Fruit fly (Drosophila melanogaster): ENCODE results near the gene Sry-beta.

Sry-beta gene

dm6 chr3R:30056592-30057135, 17.1 kb downstream of the Sry-beta start, which contains the start of the genes CG7950 and Rpp14a (continued):
- TF ChIP-seq CG14860 (GFP tag; IDR thresholded peaks at IDR 0.05; ENCODE audit: partially characterized antibody) (no peak), emc (GFP tag; optimal IDR thresholded peaks at IDR 0.05) (no peak), Ssrp (tag; optimal IDR thresholded peaks at IDR 0.05) (peak; percentile 74), CoRest (tag; optimal IDR thresholded peaks at IDR 0.05) (peak; percentile 81), CG2129 (GFP tag; IDR thresholded peaks at IDR 0.05; ENCODE audit: partially characterized antibody) (no peak), CG1647 (GFP tag; optimal IDR thresholded peaks at IDR 0.05) (no peak), D (optimal IDR thresholded peaks at IDR 0.05) (no peak), D (GFP tag; optimal IDR thresholded peaks at IDR 0.05) (no peak), CG5180 (GFP tag; optimal IDR thresholded peaks at IDR 0.05) (no peak), twi (tag; optimal IDR thresholded peaks at IDR 0.05) (peak; percentile 44), Dad (GFP tag; optimal IDR thresholded peaks at IDR 0.05) (peak; percentile 62), her (GFP tag; optimal IDR thresholded peaks at IDR 0.05) (peak; percentile 64), CG12769 (tag; optimal IDR thresholded peaks at IDR 0.05) (peak; percentile 82), CG8944 (GFP tag; optimal IDR thresholded peaks at IDR 0.05) (peak; percentile 62), Hmx (GFP tag; optimal IDR thresholded peaks at IDR 0.05) (peak; percentile 67), Poxn (GFP tag; IDR thresholded peaks at IDR 0.05) (peak; percentile 59; the same call in 1 of the 2 replicates), ftz-f1 (GFP tag; optimal IDR thresholded peaks at IDR 0.05) (no peak), Antp (GFP tag; optimal IDR thresholded peaks at IDR 0.05) (peak; percentile 42), CG13775 (GFP tag; optimal IDR thresholded peaks at IDR 0.05) (peak; percentile 75), CG31388 (GFP tag; optimal IDR thresholded peaks at IDR 0.05) (peak; percentile 53), ase (GFP tag; IDR thresholded peaks at IDR 0.05) (peak; percentile 64; the same call in 2 of the 3 replicates), Opbp (GFP tag; IDR thresholded peaks at IDR 0.05; ENCODE audit: partially characterized antibody) (no peak), scrt (GFP tag; optimal IDR thresholded peaks at IDR 0.05) (peak; percentile 55), CG11504 (tag; optimal IDR thresholded peaks at IDR 0.05) (peak; percentile 66), Spps (tag; optimal IDR thresholded peaks at IDR 0.05) (peak; percentile 33), Kr (GFP tag; optimal IDR thresholded peaks at IDR 0.05) (no peak), bab2 (GFP tag; optimal IDR thresholded peaks at IDR 0.05) (peak; percentile 82), caup (GFP tag; optimal IDR thresholded peaks at IDR 0.05; ENCODE audit: severe bottlenecking) (peak; percentile 69), z (GFP tag; IDR thresholded peaks at IDR 0.05) (peak; percentile 21; the same call in 1 of the 3 replicates), cato (GFP tag; optimal IDR thresholded peaks at IDR 0.05; ENCODE audit: borderline replicate concordance) (peak; percentile 58), CG15269 (tag; optimal IDR thresholded peaks at IDR 0.05) (peak; percentile 83), CG9876 (GFP tag; optimal IDR thresholded peaks at IDR 0.05) (peak; percentile 56), Nf-YA (GFP tag; IDR thresholded peaks at IDR 0.05) (no peak), CG3407 (GFP tag; optimal IDR thresholded peaks at IDR 0.05) (peak; percentile 36), CG9727 (GFP tag; optimal IDR thresholded peaks at IDR 0.05) (peak; percentile 71), cg (GFP tag; optimal IDR thresholded peaks at IDR 0.05) (no peak), lab (GFP tag; optimal IDR thresholded peaks at IDR 0.05) (peak; percentile 84), crol (GFP tag; IDR thresholded peaks at IDR 0.05) (0 out of 2 replicates have a peak, but pooled peaks have one; percentile 20), tio (GFP tag; optimal IDR thresholded peaks at IDR 0.05) (peak; percentile 65), az2 (GFP tag; optimal IDR thresholded peaks at IDR 0.05) (peak; percentile 85), crp (GFP tag; optimal IDR thresholded peaks at IDR 0.05) (peak; percentile 71 to 93), BtbVII (GFP tag; optimal IDR thresholded peaks at IDR 0.05) (peak; percentile 39), fru (optimal IDR thresholded peaks at IDR 0.05) (no peak), Scr (GFP tag; IDR thresholded peaks at IDR 0.05; ENCODE audit: partially characterized antibody) (peak; percentile 23; the same call in 1 of the 2 replicates), CG10209 (GFP tag; optimal IDR thresholded peaks at IDR 0.05) (peak; percentile 72), ranshi (GFP tag; IDR thresholded peaks at IDR 0.05) (peak; percentile 80), CG9797 (GFP tag; optimal IDR thresholded peaks at IDR 0.05) (peak; percentile 11), pb (GFP tag; optimal IDR thresholded peaks at IDR 0.05) (no peak), mirr (GFP tag; optimal IDR thresholded peaks at IDR 0.05) (peak; percentile 19)

Data from whole organism, embryonic.